Fruit fly (Drosophila melanogaster) whole organism, prepupa: ENCODE measurements around the gene alpha-Spec.

ENCODE experiments used
- Blimp-1 ChIP-seq: fragments of 200-800 bp; sonication (Bioruptor generic); optimal IDR thresholded peaks from 3 replicates; lab custom pipeline; 2017; ENCODE audit warnings: missing biosample characterization, missing genetic modification characterization, mild to moderate bottlenecking, moderate library complexity, missing genetic modification reagents
- CG10631 ChIP-seq: fragments of 200-800 bp; sonication (Bioruptor generic); optimal IDR thresholded peaks from 2 replicates; lab custom pipeline; 2016; ENCODE audit warnings: missing biosample characterization, missing genetic modification characterization
- CG10669 ChIP-seq: fragments of 200-800 bp; sonication (Bioruptor generic); optimal IDR thresholded peaks from 3 replicates; lab custom pipeline; 2018; ENCODE audit warnings: missing biosample characterization, mild to moderate bottlenecking, missing genetic modification characterization, moderate library complexity
- CG11294 ChIP-seq: fragments of 200-800 bp; sonication (Bioruptor generic); IDR thresholded peaks from 2 replicates; pipeline ENCODE4 v1.3.6; 2022; ENCODE audit warnings: missing biosample characterization, missing genetic modification characterization
- CG15336 ChIP-seq: fragments of 200-800 bp; sonication (Bioruptor generic); IDR thresholded peaks from 2 replicates; pipeline ENCODE4 v1.3.6; 2022; ENCODE audit warnings: missing biosample characterization, missing genetic modification characterization
- CG1621 ChIP-seq: fragments of 200-800 bp; sonication (Bioruptor generic); optimal IDR thresholded peaks from 3 replicates; lab custom pipeline; 2018; ENCODE audit warnings: missing biosample characterization, mild to moderate bottlenecking, missing genetic modification characterization
- CG16779 ChIP-seq: fragments of 200-800 bp; sonication (Bioruptor generic); optimal IDR thresholded peaks from 3 replicates; lab custom pipeline; 2017; ENCODE audit warnings: missing biosample characterization, mild to moderate bottlenecking, missing genetic modification characterization
- CG3032 ChIP-seq: fragments of 200-800 bp; optimal IDR thresholded peaks from 2 replicates; lab custom pipeline; 2019; ENCODE audit warnings: missing biosample characterization, mild to moderate bottlenecking, missing genetic modification characterization, moderate library complexity
- CG32006 ChIP-seq: fragments of 200-800 bp; sonication (Bioruptor generic); optimal IDR thresholded peaks from 3 replicates; lab custom pipeline; 2017; ENCODE audit warnings: missing biosample characterization, mild to moderate bottlenecking, missing genetic modification characterization
- CG34406 ChIP-seq: fragments of 200-800 bp; sonication (Bioruptor generic); optimal IDR thresholded peaks from 3 replicates; lab custom pipeline; 2016; ENCODE audit warnings: missing biosample characterization, missing genetic modification characterization
- CG4318 ChIP-seq: fragments of 200-800 bp; sonication (Bioruptor generic); optimal IDR thresholded peaks from 3 replicates; lab custom pipeline; 2017; ENCODE audit warnings: missing biosample characterization, mild to moderate bottlenecking, missing genetic modification characterization
- CG6163 ChIP-seq: fragments of 200-800 bp; sonication (Bioruptor generic); IDR thresholded peaks from 3 replicates; pipeline ENCODE4 v1.3.6; 2022; ENCODE audit warnings: missing biosample characterization, missing genetic modification characterization
- CG6792 ChIP-seq: fragments of 200-800 bp; sonication (Bioruptor generic); optimal IDR thresholded peaks from 3 replicates; lab custom pipeline; 2016; ENCODE audit warnings: missing biosample characterization, missing genetic modification characterization
- CG6854 ChIP-seq: fragments of 200-800 bp; sonication (Bioruptor generic); optimal IDR thresholded peaks from 2 replicates; lab custom pipeline; 2017; ENCODE audit warnings: missing biosample characterization, mild to moderate bottlenecking, missing genetic modification characterization
- CG7368 ChIP-seq: fragments of 200-800 bp; sonication (Bioruptor generic); optimal IDR thresholded peaks from 3 replicates; lab custom pipeline; 2016; ENCODE audit warnings: missing biosample characterization, missing genetic modification characterization
- CG8119 ChIP-seq: fragments of 200-800 bp; sonication (Bioruptor generic); IDR thresholded peaks from 3 replicates; pipeline ENCODE4 v1.3.6; 2022; ENCODE audit warnings: missing biosample characterization, missing genetic modification characterization
- CG8319 ChIP-seq: fragments of 200-800 bp; sonication (Bioruptor generic); optimal IDR thresholded peaks from 3 replicates; lab custom pipeline; 2016; ENCODE audit warnings: missing biosample characterization, missing genetic modification characterization
- CG8632 ChIP-seq: fragments of 200-800 bp; sonication (Bioruptor generic); optimal IDR thresholded peaks from 3 replicates; lab custom pipeline; 2016; ENCODE audit warnings: missing biosample characterization, missing genetic modification characterization
- CG9139 ChIP-seq: fragments of 200-800 bp; sonication (Bioruptor generic); optimal IDR thresholded peaks from 3 replicates; lab custom pipeline; 2017; ENCODE audit warnings: missing biosample characterization, mild to moderate bottlenecking, missing genetic modification characterization
- Eip75B ChIP-seq: fragments of 200-800 bp; sonication (Bioruptor generic); optimal IDR thresholded peaks from 3 replicates; lab custom pipeline; 2016; ENCODE audit warnings: missing biosample characterization, missing genetic modification characterization
- Eip93F ChIP-seq: fragments of 200-800 bp; sonication (Bioruptor generic); optimal IDR thresholded peaks from 2 replicates; lab custom pipeline; 2016; ENCODE audit warnings: missing biosample characterization, mild to moderate bottlenecking, missing genetic modification characterization
- Ets21C ChIP-seq: fragments of 200-800 bp; sonication (Bioruptor generic); optimal IDR thresholded peaks from 3 replicates; lab custom pipeline; 2016; ENCODE audit warnings: missing biosample characterization, missing genetic modification characterization
- Gug ChIP-seq: fragments of 200-800 bp; sonication (Bioruptor generic); IDR thresholded peaks from 2 replicates; pipeline ENCODE4 v1.3.6; 2022; ENCODE audit warnings: missing biosample characterization, missing genetic modification characterization
- Hr38 ChIP-seq: sonication (Bioruptor generic); optimal IDR thresholded peaks from 2 replicates; lab custom pipeline; 2016; ENCODE audit warnings: missing biosample characterization, missing genetic modification characterization
- Hr39 ChIP-seq: fragments of 200-800 bp; sonication (Bioruptor generic); optimal IDR thresholded peaks from 2 replicates; lab custom pipeline; 2016; ENCODE audit warnings: missing biosample characterization, missing genetic modification characterization
- Lpt ChIP-seq: fragments of 200-800 bp; sonication (Bioruptor generic); optimal IDR thresholded peaks from 3 replicates; lab custom pipeline; 2016; ENCODE audit warnings: missing biosample characterization, missing genetic modification characterization
- Met ChIP-seq: fragments of 200-800 bp; sonication (Bioruptor generic); optimal IDR thresholded peaks from 3 replicates; lab custom pipeline; 2016; ENCODE audit warnings: missing biosample characterization, missing genetic modification characterization
- Smox ChIP-seq: fragments of 200-800 bp; sonication (Bioruptor generic); optimal IDR thresholded peaks from 3 replicates; lab custom pipeline; 2016; ENCODE audit warnings: missing biosample characterization, missing genetic modification characterization
- Sox102F ChIP-seq: fragments of 200-800 bp; sonication (Bioruptor generic); optimal IDR thresholded peaks from 2 replicates; lab custom pipeline; 2016; ENCODE audit warnings: missing biosample characterization, mild to moderate bottlenecking, missing genetic modification characterization
- Sox14 ChIP-seq: fragments of 200-800 bp; sonication (Bioruptor generic); optimal IDR thresholded peaks from 3 replicates; lab custom pipeline; 2016; ENCODE audit warnings: missing biosample characterization, missing genetic modification characterization
- Sox15 ChIP-seq: fragments of 200-800 bp; sonication (Bioruptor generic); optimal IDR thresholded peaks from 3 replicates; lab custom pipeline; 2016; ENCODE audit warnings: missing biosample characterization, missing genetic modification characterization
- achi ChIP-seq: fragments of 200-800 bp; sonication (Bioruptor generic); optimal IDR thresholded peaks from 3 replicates; lab custom pipeline; 2016; ENCODE audit warnings: missing biosample characterization, missing genetic modification characterization
- acj6 ChIP-seq: fragments of 200-800 bp; sonication (Bioruptor generic); optimal IDR thresholded peaks from 3 replicates; lab custom pipeline; 2016; ENCODE audit warnings: missing biosample characterization, missing genetic modification characterization
- cyc ChIP-seq: fragments of 200-800 bp; sonication (Bioruptor generic); optimal IDR thresholded peaks from 3 replicates; lab custom pipeline; 2016; ENCODE audit warnings: missing biosample characterization, missing genetic modification characterization
- dac ChIP-seq: fragments of 200-800 bp; sonication (Bioruptor generic); optimal IDR thresholded peaks from 2 replicates; lab custom pipeline; 2017; ENCODE audit warnings: missing biosample characterization, mild to moderate bottlenecking, missing genetic modification characterization
- dsx ChIP-seq: fragments of 200-800 bp; optimal IDR thresholded peaks from 3 replicates; lab custom pipeline; 2019; ENCODE audit warnings: missing biosample characterization, mild to moderate bottlenecking, missing genetic modification characterization, moderate library complexity; ENCODE audit not compliant: poor library complexity, severe bottlenecking
- eg ChIP-seq: fragments of 200-800 bp; sonication (Bioruptor generic); IDR thresholded peaks from 3 replicates; pipeline ENCODE4 v1.3.6; 2022; ENCODE audit warnings: missing biosample characterization, missing genetic modification characterization
- esn ChIP-seq: fragments of 200-800 bp; sonication (Bioruptor generic); optimal IDR thresholded peaks from 2 replicates; lab custom pipeline; 2016; ENCODE audit warnings: missing biosample characterization, mild to moderate bottlenecking, missing genetic modification characterization, moderate library complexity
- fd59A ChIP-seq: fragments of 200-800 bp; sonication (Bioruptor generic); optimal IDR thresholded peaks from 2 replicates; lab custom pipeline; 2017; ENCODE audit warnings: missing biosample characterization, mild to moderate bottlenecking, missing genetic modification characterization, missing genetic modification reagents
- fd85E ChIP-seq: fragments of 200-800 bp; sonication (Bioruptor generic); optimal IDR thresholded peaks from 3 replicates; lab custom pipeline; 2016; ENCODE audit warnings: missing biosample characterization, missing genetic modification characterization
- fkh ChIP-seq: fragments of 200-800 bp; sonication (Bioruptor generic); optimal IDR thresholded peaks from 3 replicates; lab custom pipeline; 2017; ENCODE audit warnings: missing biosample characterization, mild to moderate bottlenecking, missing genetic modification characterization, moderate library complexity
- lz ChIP-seq: fragments of 200-800 bp; sonication (Bioruptor generic); optimal IDR thresholded peaks from 3 replicates; lab custom pipeline; 2016; ENCODE audit warnings: missing biosample characterization, missing genetic modification characterization
- net ChIP-seq: fragments of 200-800 bp; sonication (Bioruptor generic); optimal IDR thresholded peaks from 3 replicates; lab custom pipeline; 2016; ENCODE audit warnings: missing biosample characterization, missing genetic modification characterization
- pdm3 ChIP-seq: fragments of 200-800 bp; sonication (Bioruptor generic); optimal IDR thresholded peaks from 3 replicates; lab custom pipeline; 2016; ENCODE audit warnings: missing biosample characterization, missing genetic modification characterization
- salr ChIP-seq, 2 experiments: fragments of 200-800 bp; sonication (Bioruptor generic); optimal IDR thresholded peaks; 3 replicates each; lab custom pipeline; 2016 to 2018; ENCODE audit warnings: missing biosample characterization in 2 of 2, missing genetic modification characterization in 2 of 2, mild to moderate bottlenecking in 1 of 2
- ss ChIP-seq, 2 experiments: fragments of 200-800 bp; sonication (Bioruptor generic); optimal IDR thresholded peaks; 2 replicates in 1 of 2; 3 replicates in 1 of 2; lab custom pipeline; 2017 to 2018; ENCODE audit warnings: mild to moderate bottlenecking in 2 of 2, missing biosample characterization in 2 of 2, missing genetic modification characterization in 2 of 2, moderate library complexity in 1 of 2
- svp ChIP-seq: fragments of 200-800 bp; sonication (Bioruptor generic); peaks from one replicate; lab custom pipeline; 2016; ENCODE audit warnings: missing biosample characterization, missing genetic modification characterization
- topi ChIP-seq: fragments of 200-800 bp; sonication (Bioruptor generic); optimal IDR thresholded peaks from 3 replicates; lab custom pipeline; 2016; ENCODE audit warnings: missing biosample characterization, missing genetic modification characterization
- vri ChIP-seq: fragments of 200-800 bp; sonication (Bioruptor generic); optimal IDR thresholded peaks from 3 replicates; lab custom pipeline; 2016; ENCODE audit warnings: missing biosample characterization, mild to moderate bottlenecking, missing genetic modification characterization

alpha-Spec gene

dm6 chr3L:1810288-1810687 lies 15.2 kb upstream of the alpha-Spec start, which contains the start of gene GV1 (continued):
- no peak for TF ChIP-seq lz (GFP tag; lab: Kevin White, UChicago)
- TF ChIP-seq salr (GFP tag; optimal IDR thresholded peaks at IDR 0.05; lab: Kevin White, UChicago) = peak in 1 of 2 experiments; percentile 52
- no peak for TF ChIP-seq achi
- peak; percentile 0 for TF ChIP-seq Sox14 (GFP tag; lab: Kevin White, UChicago)
- peak; percentile 86 for TF ChIP-seq CG8119 (GFP tag; lab: Robert Waterston, UW)
- TF ChIP-seq Gug (GFP tag; lab: Robert Waterston, UW) = 0 out of 2 replicates have a peak, but pooled peaks have one; percentile 20
- peak; percentile 28 for TF ChIP-seq CG8632 (GFP tag; lab: Kevin White, UChicago)
- no peak for TF ChIP-seq CG7368 (GFP tag; lab: Kevin White, UChicago)
- no peak for TF ChIP-seq fd85E
- peak; percentile 39; the same call in 1 of the 2 replicates for TF ChIP-seq CG11294 (GFP tag; lab: Robert Waterston, UW)
- no peak for TF ChIP-seq Hr39
- TF ChIP-seq svp = no peak
- TF ChIP-seq Smox (GFP tag; lab: Kevin White, UChicago) = no peak
- TF ChIP-seq Lpt (GFP tag; lab: Kevin White, UChicago) = peak; percentile 57
- TF ChIP-seq CG15336 (GFP tag; lab: Robert Waterston, UW) = peak; percentile 82
- TF ChIP-seq Eip93F (GFP tag; lab: Kevin White, UChicago) = peak; percentile 14
- TF ChIP-seq acj6 = no peak
- TF ChIP-seq CG32006 (GFP tag; lab: Kevin White, UChicago) = peak; percentile 47
- TF ChIP-seq Eip75B (GFP tag; lab: Kevin White, UChicago) = peak; percentile 50
- no peak for TF ChIP-seq Ets21C (GFP tag; lab: Kevin White, UChicago)
- no peak for TF ChIP-seq cyc (GFP tag; lab: Kevin White, UChicago)
- TF ChIP-seq Met (GFP tag; lab: Kevin White, UChicago) = peak; percentile 43
- TF ChIP-seq Sox15 (GFP tag; lab: Kevin White, UChicago) = no peak
- peak; percentile 89 for TF ChIP-seq eg (GFP tag; lab: Robert Waterston, UW)
- peak; percentile 96 to 97 for TF ChIP-seq ss (GFP tag; optimal IDR thresholded peaks at IDR 0.05; lab: Kevin White, UChicago)
- TF ChIP-seq dac = no peak
- no peak for TF ChIP-seq fkh (GFP tag; lab: Kevin White, UChicago)
- TF ChIP-seq CG6854 = peak; percentile 81
- TF ChIP-seq CG1621 (tag; lab: Kevin White, UChicago) = peak; percentile 89
- TF ChIP-seq CG3032 (tag; lab: Kevin White, UChicago) = peak; percentile 59
- peak; percentile 53 for TF ChIP-seq fd59A (GFP tag; lab: Kevin White, UChicago)
- peak; percentile 82 for TF ChIP-seq Blimp-1 (GFP tag; lab: Kevin White, UChicago)
- peak; percentile 37 for TF ChIP-seq Sox102F
- TF ChIP-seq vri (GFP tag; lab: Kevin White, UChicago) = peak; percentile 42
- TF ChIP-seq CG6792 = peak; percentile 24
- peak; percentile 30 for TF ChIP-seq esn
- TF ChIP-seq CG6163 (GFP tag; lab: Robert Waterston, UW) = peak; percentile 90
- no peak for TF ChIP-seq pdm3 (GFP tag; lab: Kevin White, UChicago)
- TF ChIP-seq topi (GFP tag; lab: Kevin White, UChicago) = no peak

DNA sequence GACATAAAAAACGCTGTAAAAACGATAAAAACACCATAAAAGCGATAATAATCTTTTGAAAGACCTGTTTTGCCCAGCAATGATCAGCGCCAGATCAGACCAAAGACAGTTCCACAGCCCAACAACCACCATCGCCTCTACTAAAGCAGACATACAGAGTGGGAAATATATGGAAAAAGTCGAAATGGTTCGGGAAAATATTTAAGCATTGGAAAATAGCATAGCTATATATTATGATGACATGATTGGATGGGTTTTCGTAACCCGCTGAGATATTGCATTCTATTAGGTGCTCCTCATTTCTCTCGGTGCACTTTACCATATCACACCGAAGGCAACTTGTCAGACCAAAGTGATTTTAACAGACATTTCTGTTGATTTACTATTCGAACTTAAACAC lies 13.5 kb upstream of the alpha-Spec start:
- TF ChIP-seq Hr39 (peak; percentile 78), CG32006 (GFP tag; lab: Kevin White, UChicago) (peak; percentile 82), Met (GFP tag; lab: Kevin White, UChicago) (no peak), Sox14 (GFP tag; lab: Kevin White, UChicago) (peak; percentile 85), Blimp-1 (GFP tag; lab: Kevin White, UChicago) (no peak), acj6 (peak; percentile 85), svp (no peak), CG10669 (GFP tag; lab: Kevin White, UChicago) (no peak), CG4318 (GFP tag; lab: Kevin White, UChicago) (no peak), Hr38 (GFP tag; lab: Kevin White, UChicago) (no peak), CG34406 (peak; percentile 80), CG8319 (GFP tag; lab: Kevin White, UChicago) (peak; percentile 75), CG16779 (no peak), fkh (GFP tag; lab: Kevin White, UChicago) (no peak), cyc (GFP tag; lab: Kevin White, UChicago) (peak; percentile 68), Ets21C (GFP tag; lab: Kevin White, UChicago) (peak; percentile 53), Eip93F (GFP tag; lab: Kevin White, UChicago) (no peak), CG7368 (GFP tag; lab: Kevin White, UChicago) (no peak), salr (GFP tag; optimal IDR thresholded peaks at IDR 0.05; lab: Kevin White, UChicago) (peak in 1 of 2 experiments; percentile 73), CG10631 (no peak), dsx (GFP tag; lab: Kevin White, UChicago) (peak; percentile 85), vri (GFP tag; lab: Kevin White, UChicago) (no peak), CG9139 (GFP tag; lab: Kevin White, UChicago) (no peak), achi (peak; percentile 85), net (peak; percentile 84)
